Worm (Caenorhabditis elegans): Measurements from ENCODE around the gene D2007.2.

ce11 chrIII:8137777-8138176 is 11.0 kb upstream of the D2007.2 start, which contains the start of gene hsp-12.2:
- TF ChIP-seq flt-1 (GFP tag; IDR thresholded peaks at IDR 0.05), result no peak
- TF ChIP-seq med-1 (GFP tag; optimal IDR thresholded peaks at IDR 0.05; ENCODE audit: insufficient read depth), result no peak
- TF ChIP-seq T22C8.4 (GFP tag; IDR thresholded peaks at IDR 0.05), result no peak
- no peak for TF ChIP-seq ref-1 (GFP tag; conservative IDR thresholded peaks at IDR 0.05)
